Fruit fly (Drosophila melanogaster): Measurements from ENCODE around the gene TBC1d7.

DNA sequence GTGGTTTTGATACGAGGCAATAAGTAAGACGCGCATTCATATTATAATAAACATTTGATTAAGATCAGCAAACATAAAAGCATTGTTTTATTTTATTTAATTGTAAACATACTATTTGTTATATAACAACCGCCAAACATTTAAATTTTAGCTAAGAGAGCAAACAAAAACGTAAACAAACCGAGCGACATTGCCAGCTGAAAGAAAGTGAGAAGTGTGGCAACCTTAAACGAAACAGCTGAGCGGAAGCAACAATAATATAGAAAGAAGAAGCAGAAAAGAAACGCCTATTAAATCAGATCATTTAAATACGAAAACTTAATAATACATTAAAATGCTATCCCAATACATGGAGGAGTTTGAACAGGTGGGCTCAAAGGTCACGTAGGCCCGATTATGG, 26.9 kb upstream of the TBC1d7 start, which contains the start of gene Sec10:
- TF ChIP-seq Gug (GFP tag; IDR thresholded peaks at IDR 0.05) (no peak), achi (GFP tag; optimal IDR thresholded peaks at IDR 0.05) (no peak), CG6854 (GFP tag; optimal IDR thresholded peaks at IDR 0.05) (peak; percentile 34), Sox14 (GFP tag; optimal IDR thresholded peaks at IDR 0.05) (no peak), CG31627 (GFP tag; optimal IDR thresholded peaks at IDR 0.05) (no peak)
